Worm (Caenorhabditis elegans) whole organism, young adult: ENCODE results near the gene Y7A5A.1.

Source experiments
- B0019.2 ChIP-seq: fragments of 200-800 bp; sonication (Bioruptor generic); conservative IDR thresholded peaks from 2 replicates; pipeline ENCODE4 v1.3.6; 2022; ENCODE audit warnings: missing genetic modification reagents, missing genetic modification characterization, missing compliant biosample characterization
- B0035.1 ChIP-seq: sonication (generic microtip); optimal IDR thresholded peaks from 2 replicates; lab custom pipeline; 2016; ENCODE audit warnings: missing genetic modification characterization, mild to moderate bottlenecking, missing compliant biosample characterization, missing genotype, missing genetic modification reagents
- B0261.1 ChIP-seq: sonication (generic microtip); optimal IDR thresholded peaks from 2 replicates; lab custom pipeline; 2016; ENCODE audit warnings: mild to moderate bottlenecking, missing genetic modification characterization, moderate library complexity, missing compliant biosample characterization
- D2030.7 ChIP-seq: fragments of 200-800 bp; sonication (Bioruptor generic); IDR thresholded peaks from 2 replicates; pipeline ENCODE4 v1.3.6; 2022; ENCODE audit warnings: missing genetic modification reagents, missing genetic modification characterization, missing compliant biosample characterization
- F10E7.11 ChIP-seq: sonication (generic microtip); optimal IDR thresholded peaks from 2 replicates; lab custom pipeline; 2017; ENCODE audit warnings: mild to moderate bottlenecking, missing genetic modification characterization, moderate library complexity, missing compliant biosample characterization
- F49E8.2 ChIP-seq: sonication (generic microtip); optimal IDR thresholded peaks from 3 replicates; lab custom pipeline; 2017; ENCODE audit warnings: missing genetic modification characterization, mild to moderate bottlenecking, missing compliant biosample characterization, antibody characterized with exemption, moderate library complexity; ENCODE audit not compliant: insufficient read depth
- F52B5.7 ChIP-seq: sonication (generic microtip); optimal IDR thresholded peaks from 2 replicates; lab custom pipeline; 2016; ENCODE audit warnings: mild to moderate bottlenecking, missing genetic modification characterization, missing compliant biosample characterization
- F55B11.4 ChIP-seq: sonication (generic microtip); optimal IDR thresholded peaks from 2 replicates; lab custom pipeline; 2016; ENCODE audit warnings: missing compliant biosample characterization, missing genetic modification characterization, borderline replicate concordance; ENCODE audit not compliant: insufficient read depth
- K11D2.4 ChIP-seq: fragments of 200-800 bp; sonication (Bioruptor generic); IDR thresholded peaks from 2 replicates; pipeline ENCODE4 v1.3.6; 2022; ENCODE audit warnings: missing genetic modification reagents, missing genetic modification characterization, missing compliant biosample characterization
- K12H6.12 ChIP-seq: fragments of 200-800 bp; sonication (Bioruptor generic); optimal IDR thresholded peaks from 2 replicates; lab custom pipeline; 2018; ENCODE audit warnings: mild to moderate bottlenecking, missing genetic modification characterization, missing compliant biosample characterization
- Y53G8AR.9 ChIP-seq: fragments of 200-800 bp; sonication (Bioruptor generic); conservative IDR thresholded peaks from 2 replicates; pipeline ENCODE4 v1.3.6; 2022; ENCODE audit warnings: missing genetic modification reagents, missing genetic modification characterization, missing compliant biosample characterization
- Y56A3A.18 ChIP-seq: fragments of 200-800 bp; sonication (Bioruptor generic); IDR thresholded peaks from 2 replicates; pipeline ENCODE4 v1.3.6; 2022; ENCODE audit warnings: missing genetic modification reagents, missing genetic modification characterization, missing compliant biosample characterization
- Y95B8A.8 ChIP-seq: fragments of 200-800 bp; sonication (Bioruptor generic); IDR thresholded peaks from 2 replicates; pipeline ENCODE4 v1.3.6; 2022; ENCODE audit warnings: missing genetic modification reagents, missing genetic modification characterization, missing compliant biosample characterization
- bed-1 ChIP-seq: fragments of 200-800 bp; sonication (Bioruptor generic); IDR thresholded peaks from 2 replicates; pipeline ENCODE4 v1.3.6; 2022; ENCODE audit warnings: missing genetic modification reagents, missing genetic modification characterization, missing compliant biosample characterization
- bed-2 ChIP-seq: fragments of 200-800 bp; sonication (Bioruptor generic); IDR thresholded peaks from 2 replicates; pipeline ENCODE4 v1.3.6; 2022; ENCODE audit warnings: missing genetic modification reagents, missing genetic modification characterization, missing compliant biosample characterization
- ccch-3 ChIP-seq: fragments of 200-800 bp; sonication (Bioruptor generic); optimal IDR thresholded peaks from 2 replicates; lab custom pipeline; 2018; ENCODE audit warnings: mild to moderate bottlenecking, missing genetic modification characterization, missing compliant biosample characterization
- cebp-1 ChIP-seq, 2 experiments: fragments of 200-800 bp in 1 of 2; sonication (Bioruptor generic) in 1 of 2; sonication (generic microtip) in 1 of 2; IDR thresholded peaks in 1 of 2; optimal IDR thresholded peaks in 1 of 2; 2 replicates each; pipeline versions ENCODE4 v1.3.6 to Lab custom; 2017 to 2022; ENCODE audit warnings: missing compliant biosample characterization in 2 of 2, missing genetic modification characterization in 2 of 2, mild to moderate bottlenecking in 1 of 2, missing genetic modification reagents in 1 of 2, moderate library complexity in 1 of 2
- ceh-79 ChIP-seq: sonication (generic microtip); optimal IDR thresholded peaks from 2 replicates; lab custom pipeline; 2017; ENCODE audit warnings: mild to moderate bottlenecking, missing genetic modification characterization, missing compliant biosample characterization
- ceh-91 ChIP-seq: fragments of 200-800 bp; sonication (Bioruptor generic); IDR thresholded peaks from 2 replicates; pipeline ENCODE4 v1.3.6; 2022; ENCODE audit warnings: missing genetic modification reagents, missing genetic modification characterization, missing compliant biosample characterization
- die-1 ChIP-seq: sonication (generic microtip); optimal IDR thresholded peaks from 2 replicates; lab custom pipeline; 2016; ENCODE audit warnings: missing genotype, mild to moderate bottlenecking, missing genetic modification characterization, missing compliant biosample characterization
- dpff-1 ChIP-seq: sonication (generic microtip); optimal IDR thresholded peaks from 2 replicates; lab custom pipeline; 2017; ENCODE audit warnings: mild to moderate bottlenecking, missing genetic modification characterization, missing compliant biosample characterization
- dpl-1 ChIP-seq: fragments of 150-350 bp; optimal IDR thresholded peaks from 2 replicates; lab custom pipeline; 2014; ENCODE audit warnings: missing biosample characterization, missing genetic modification reagents, missing genetic modification characterization
- efl-1 ChIP-seq: fragments of 150-350 bp; optimal IDR thresholded peaks from 2 replicates; lab custom pipeline; 2014; ENCODE audit warnings: missing biosample characterization, missing genetic modification reagents, missing genetic modification characterization
- egl-18 ChIP-seq: fragments of 200-800 bp; sonication (Bioruptor generic); IDR thresholded peaks from 2 replicates; pipeline ENCODE4 v1.3.6; 2022; ENCODE audit warnings: missing genetic modification reagents, missing genetic modification characterization, missing compliant biosample characterization
- ets-4 ChIP-seq: fragments of 200-800 bp; sonication (Bioruptor generic); optimal IDR thresholded peaks from 2 replicates; lab custom pipeline; 2018; ENCODE audit warnings: mild to moderate bottlenecking, missing genetic modification characterization, missing compliant biosample characterization
- hlh-12 ChIP-seq: sonication (generic microtip); optimal IDR thresholded peaks from 2 replicates; lab custom pipeline; 2016; ENCODE audit warnings: missing genetic modification characterization, missing compliant biosample characterization
- hmg-20 ChIP-seq: fragments of 200-800 bp; sonication (Bioruptor generic); IDR thresholded peaks from 2 replicates; pipeline ENCODE4 v1.3.6; 2022; ENCODE audit warnings: missing genetic modification reagents, missing genetic modification characterization, missing compliant biosample characterization
- hrde-1 ChIP-seq: sonication (generic microtip); optimal IDR thresholded peaks from 2 replicates; lab custom pipeline; 2016; ENCODE audit warnings: missing genetic modification characterization, mild to moderate bottlenecking, missing compliant biosample characterization, moderate library complexity, missing genotype, missing genetic modification reagents, borderline replicate concordance
- lag-1 ChIP-seq: fragments of 200-800 bp; sonication (Bioruptor generic); IDR thresholded peaks from 2 replicates; pipeline ENCODE4 v1.3.6; 2022; ENCODE audit warnings: missing genetic modification reagents, missing genetic modification characterization, missing compliant biosample characterization
- lin-54 ChIP-seq: fragments of 200-800 bp; sonication (Bioruptor generic); optimal IDR thresholded peaks from 2 replicates; lab custom pipeline; 2018; ENCODE audit warnings: mild to moderate bottlenecking, missing genetic modification characterization, missing compliant biosample characterization
- madf-3 ChIP-seq: fragments of 200-800 bp; sonication (Bioruptor generic); IDR thresholded peaks from 2 replicates; pipeline ENCODE4 v1.3.6; 2022; ENCODE audit warnings: missing genetic modification reagents, missing genetic modification characterization, missing compliant biosample characterization
- madf-8 ChIP-seq: fragments of 200-800 bp; sonication (Bioruptor generic); conservative IDR thresholded peaks from 2 replicates; pipeline ENCODE4 v1.3.6; 2022; ENCODE audit warnings: missing genetic modification reagents, missing genetic modification characterization, missing compliant biosample characterization
- mes-4 ChIP-seq: sonication (generic microtip); optimal IDR thresholded peaks from 2 replicates; lab custom pipeline; 2016; ENCODE audit warnings: missing genotype, missing genetic modification characterization, missing compliant biosample characterization
- nfya-1 ChIP-seq: sonication (generic microtip); optimal IDR thresholded peaks from 2 replicates; lab custom pipeline; 2017; ENCODE audit warnings: antibody characterized with exemption, missing compliant biosample characterization, missing genetic modification characterization, borderline replicate concordance; ENCODE audit not compliant: insufficient read depth
- nfya-2 ChIP-seq: fragments of 200-800 bp; sonication (Bioruptor generic); IDR thresholded peaks from 2 replicates; pipeline ENCODE4 v1.3.6; 2022; ENCODE audit warnings: missing genetic modification reagents, missing genetic modification characterization, missing compliant biosample characterization
- nfyb-1 ChIP-seq: fragments of 200-800 bp; sonication (Bioruptor generic); IDR thresholded peaks from 2 replicates; pipeline ENCODE4 v1.3.6; 2022; ENCODE audit warnings: missing genetic modification reagents, missing genetic modification characterization, missing compliant biosample characterization
- nhr-120 ChIP-seq: fragments of 200-800 bp; sonication (Bioruptor generic); IDR thresholded peaks from 2 replicates; pipeline ENCODE4 v1.3.6; 2022; ENCODE audit warnings: missing genetic modification characterization, missing compliant biosample characterization
- nhr-179 ChIP-seq: sonication (generic microtip); optimal IDR thresholded peaks from 2 replicates; lab custom pipeline; 2016; ENCODE audit warnings: mild to moderate bottlenecking, missing genetic modification characterization, missing compliant biosample characterization
- rec-8 ChIP-seq, 2 experiments: sonication (generic microtip); optimal IDR thresholded peaks; 2 replicates each; lab custom pipeline; 2016; ENCODE audit warnings: mild to moderate bottlenecking in 2 of 2, missing genetic modification characterization in 2 of 2, missing genetic modification reagents in 2 of 2, missing genotype in 2 of 2, missing biosample characterization in 1 of 2, missing compliant biosample characterization in 1 of 2, moderate library complexity in 1 of 2
- snpc-1.3 ChIP-seq: sonication (generic microtip); optimal IDR thresholded peaks from 2 replicates; lab custom pipeline; 2017; ENCODE audit warnings: missing genetic modification characterization, mild to moderate bottlenecking, missing compliant biosample characterization, antibody characterized with exemption, moderate library complexity, missing genotype, missing genetic modification reagents; ENCODE audit not compliant: insufficient read depth
- snpc-3.4 ChIP-seq: sonication (generic microtip); optimal IDR thresholded peaks from 2 replicates; lab custom pipeline; 2017; ENCODE audit warnings: missing genetic modification characterization, mild to moderate bottlenecking, missing compliant biosample characterization, antibody characterized with exemption, moderate library complexity, missing genotype, missing genetic modification reagents
- sptf-2 ChIP-seq: fragments of 200-800 bp; sonication (Bioruptor generic); optimal IDR thresholded peaks from 2 replicates; lab custom pipeline; 2018; ENCODE audit warnings: mild to moderate bottlenecking, missing genetic modification characterization, missing compliant biosample characterization
- unc-62 ChIP-seq: fragments of 150-350 bp; optimal IDR thresholded peaks from 2 replicates; lab custom pipeline; 2014; ENCODE audit warnings: missing biosample characterization, missing genetic modification reagents, missing genetic modification characterization
- zim-3 ChIP-seq: sonication (generic microtip); optimal IDR thresholded peaks from 2 replicates; lab custom pipeline; 2017; ENCODE audit warnings: mild to moderate bottlenecking, missing genetic modification characterization, moderate library complexity, missing compliant biosample characterization
- ztf-18 ChIP-seq: sonication (generic microtip); optimal IDR thresholded peaks from 2 replicates; lab custom pipeline; 2016; ENCODE audit warnings: missing genotype, mild to moderate bottlenecking, missing genetic modification characterization, missing compliant biosample characterization
- ztf-22 ChIP-seq: fragments of 200-800 bp; sonication (Bioruptor generic); optimal IDR thresholded peaks from 2 replicates; lab custom pipeline; 2018; ENCODE audit warnings: mild to moderate bottlenecking, missing genetic modification characterization, moderate library complexity, missing compliant biosample characterization
- ztf-26 ChIP-seq: sonication (generic microtip); optimal IDR thresholded peaks from 2 replicates; lab custom pipeline; 2017; ENCODE audit warnings: missing genetic modification characterization, missing compliant biosample characterization
- ztf-28 ChIP-seq: fragments of 200-800 bp; sonication (Bioruptor generic); IDR thresholded peaks from 2 replicates; pipeline ENCODE4 v1.3.6; 2022; ENCODE audit warnings: missing genetic modification reagents, missing genetic modification characterization, missing compliant biosample characterization

Gene Y7A5A.1

ce11 chrX:15747814-15748213 is 23.5 kb downstream of the Y7A5A.1 start (continued):
- TF ChIP-seq B0019.2 (no peak), F55B11.4 (tag; lab: Kevin White, UChicago) (no peak), F49E8.2 (tag; lab: Kevin White, UChicago) (no peak), B0035.1 (tag; lab: Kevin White, UChicago) (no peak), nhr-179 (tag; lab: Kevin White, UChicago) (no peak), ztf-22 (GFP tag; lab: Kevin White, UChicago) (no peak), ztf-18 (tag; lab: Kevin White, UChicago) (no peak), F52B5.7 (tag; lab: Kevin White, UChicago) (no peak), nfya-2 (GFP tag; lab: Robert Waterston, UW) (no peak), nhr-120 (no peak), Y53G8AR.9 (GFP tag; lab: Robert Waterston, UW) (no peak), sptf-2 (no peak), dpff-1 (tag; lab: Kevin White, UChicago) (no peak), hrde-1 (no peak), ceh-79 (tag; lab: Kevin White, UChicago) (no peak), dpl-1 (GFP tag; lab: Kevin White, UChicago) (no peak), die-1 (tag; lab: Kevin White, UChicago) (no peak), rec-8 (tag; optimal IDR thresholded peaks at IDR 0.05; lab: Kevin White, UChicago) (no peak), hmg-20 (GFP tag; lab: Robert Waterston, UW) (no peak), B0261.1 (peak; percentile 60), efl-1 (GFP tag; lab: Kevin White, UChicago) (no peak), nfyb-1 (GFP tag; lab: Robert Waterston, UW) (peak; percentile 72), Y95B8A.8 (GFP tag; lab: Robert Waterston, UW) (no peak), madf-8 (peak; percentile 10; the same call in 1 of the 2 replicates), ccch-3 (GFP tag; lab: Kevin White, UChicago) (no peak), nfya-1 (no peak), lin-54 (GFP tag; lab: Kevin White, UChicago) (no peak), bed-1 (no peak), ceh-91 (GFP tag; lab: Robert Waterston, UW) (no peak), unc-62 (GFP tag; lab: Kevin White, UChicago) (no peak), zim-3 (tag; lab: Kevin White, UChicago) (no peak), bed-2 (GFP tag; lab: Robert Waterston, UW) (no peak), egl-18 (GFP tag; lab: Robert Waterston, UW) (no peak), ztf-28 (no peak), D2030.7 (GFP tag; lab: Robert Waterston, UW) (peak; percentile 36; the same call in 1 of the 2 replicates), K11D2.4 (GFP tag; lab: Robert Waterston, UW) (no peak), lag-1 (no peak), Y56A3A.18 (GFP tag; lab: Robert Waterston, UW) (0 out of 2 replicates have a peak, but pooled peaks have one; percentile 40), ztf-26 (peak; percentile 14), madf-3 (no peak), K12H6.12 (tag; lab: Kevin White, UChicago) (no peak), snpc-1.3 (tag; lab: Kevin White, UChicago) (no peak), F10E7.11 (tag; lab: Kevin White, UChicago) (no peak), snpc-3.4 (tag; lab: Kevin White, UChicago) (no peak), mes-4 (tag; lab: Kevin White, UChicago) (no peak), cebp-1 (GFP tag; IDR thresholded peaks at IDR 0.05; lab: Robert Waterston, UW) (no peak), cebp-1 (tag; optimal IDR thresholded peaks at IDR 0.05; lab: Kevin White, UChicago) (no peak), hlh-12 (no peak), ets-4 (no peak)
